Worm (Caenorhabditis elegans) whole organism, young adult: Measurements from ENCODE around the gene F02C9.1.

Source experiments
- B0019.2 ChIP-seq: fragments of 200-800 bp; sonication (Bioruptor generic); conservative IDR thresholded peaks from 2 replicates; pipeline ENCODE4 v1.3.6; 2022; ENCODE audit warnings: missing genetic modification reagents, missing genetic modification characterization, missing compliant biosample characterization
- B0035.1 ChIP-seq: sonication (generic microtip); optimal IDR thresholded peaks from 2 replicates; lab custom pipeline; 2016; ENCODE audit warnings: missing genetic modification characterization, mild to moderate bottlenecking, missing compliant biosample characterization, missing genotype, missing genetic modification reagents
- B0261.1 ChIP-seq: sonication (generic microtip); optimal IDR thresholded peaks from 2 replicates; lab custom pipeline; 2016; ENCODE audit warnings: mild to moderate bottlenecking, missing genetic modification characterization, moderate library complexity, missing compliant biosample characterization
- C06A6.2 ChIP-seq: fragments of 200-800 bp; sonication (Bioruptor generic); conservative IDR thresholded peaks from 2 replicates; pipeline ENCODE4 v1.3.6; 2022; ENCODE audit warnings: missing genetic modification characterization, missing compliant biosample characterization
- D2030.7 ChIP-seq: fragments of 200-800 bp; sonication (Bioruptor generic); IDR thresholded peaks from 2 replicates; pipeline ENCODE4 v1.3.6; 2022; ENCODE audit warnings: missing genetic modification reagents, missing genetic modification characterization, missing compliant biosample characterization
- F37B4.10 ChIP-seq: fragments of 200-800 bp; sonication (Bioruptor generic); IDR thresholded peaks from 2 replicates; pipeline ENCODE4 v1.3.6; 2022; ENCODE audit warnings: missing genetic modification characterization, missing compliant biosample characterization
- F39B2.1 ChIP-seq: fragments of 200-800 bp; sonication (Bioruptor generic); IDR thresholded peaks from 2 replicates; pipeline ENCODE4 v1.3.6; 2022; ENCODE audit warnings: missing genetic modification reagents, missing genetic modification characterization, missing compliant biosample characterization
- F55B11.4 ChIP-seq: sonication (generic microtip); optimal IDR thresholded peaks from 2 replicates; lab custom pipeline; 2016; ENCODE audit warnings: missing compliant biosample characterization, missing genetic modification characterization, borderline replicate concordance; ENCODE audit not compliant: insufficient read depth
- T07F8.4 ChIP-seq: sonication (generic microtip); optimal IDR thresholded peaks from 2 replicates; lab custom pipeline; 2016; ENCODE audit warnings: mild to moderate bottlenecking, missing genetic modification characterization, moderate library complexity, missing compliant biosample characterization
- Y53G8AR.9 ChIP-seq: fragments of 200-800 bp; sonication (Bioruptor generic); conservative IDR thresholded peaks from 2 replicates; pipeline ENCODE4 v1.3.6; 2022; ENCODE audit warnings: missing genetic modification reagents, missing genetic modification characterization, missing compliant biosample characterization
- aptf-2 ChIP-seq: fragments of 200-800 bp; sonication (Bioruptor generic); conservative IDR thresholded peaks from 2 replicates; pipeline ENCODE4 v1.3.6; 2022; ENCODE audit warnings: missing genetic modification reagents, missing genetic modification characterization, missing compliant biosample characterization
- aptf-3 ChIP-seq: fragments of 200-800 bp; sonication (Bioruptor generic); IDR thresholded peaks from 2 replicates; pipeline ENCODE4 v1.3.6; 2022; ENCODE audit warnings: missing genetic modification characterization, missing compliant biosample characterization
- cebp-1 ChIP-seq, 2 experiments: fragments of 200-800 bp in 1 of 2; sonication (Bioruptor generic) in 1 of 2; sonication (generic microtip) in 1 of 2; IDR thresholded peaks in 1 of 2; optimal IDR thresholded peaks in 1 of 2; 2 replicates each; pipeline versions ENCODE4 v1.3.6 to Lab custom; 2017 to 2022; ENCODE audit warnings: missing compliant biosample characterization in 2 of 2, missing genetic modification characterization in 2 of 2, mild to moderate bottlenecking in 1 of 2, missing genetic modification reagents in 1 of 2, moderate library complexity in 1 of 2
- ceh-58 ChIP-seq: fragments of 200-800 bp; sonication (Bioruptor generic); IDR thresholded peaks from 2 replicates; pipeline ENCODE4 v1.3.6; 2022; ENCODE audit warnings: missing genetic modification characterization, missing compliant biosample characterization
- ceh-79 ChIP-seq: sonication (generic microtip); optimal IDR thresholded peaks from 2 replicates; lab custom pipeline; 2017; ENCODE audit warnings: mild to moderate bottlenecking, missing genetic modification characterization, missing compliant biosample characterization
- die-1 ChIP-seq: sonication (generic microtip); optimal IDR thresholded peaks from 2 replicates; lab custom pipeline; 2016; ENCODE audit warnings: missing genotype, mild to moderate bottlenecking, missing genetic modification characterization, missing compliant biosample characterization
- dox-1 ChIP-seq: fragments of 200-800 bp; sonication (Bioruptor generic); IDR thresholded peaks from 2 replicates; pipeline ENCODE4 v1.3.6; 2022; ENCODE audit warnings: missing genetic modification reagents, missing genetic modification characterization, missing compliant biosample characterization
- egl-44 ChIP-seq: fragments of 200-800 bp; sonication (Bioruptor generic); IDR thresholded peaks from 2 replicates; pipeline ENCODE4 v1.3.6; 2022; ENCODE audit warnings: missing genetic modification reagents, missing genetic modification characterization, missing compliant biosample characterization
- egrh-3 ChIP-seq: fragments of 200-800 bp; sonication (Bioruptor generic); IDR thresholded peaks from 2 replicates; pipeline ENCODE4 v1.3.6; 2022; ENCODE audit warnings: missing genetic modification reagents, missing genetic modification characterization, missing compliant biosample characterization
- ekl-4 ChIP-seq: fragments of 200-800 bp; sonication (Bioruptor generic); IDR thresholded peaks from 2 replicates; pipeline ENCODE4 v1.3.6; 2022; ENCODE audit warnings: missing genetic modification reagents, missing genetic modification characterization, missing compliant biosample characterization
- ets-4 ChIP-seq: fragments of 200-800 bp; sonication (Bioruptor generic); optimal IDR thresholded peaks from 2 replicates; lab custom pipeline; 2018; ENCODE audit warnings: mild to moderate bottlenecking, missing genetic modification characterization, missing compliant biosample characterization
- fkh-3 ChIP-seq: sonication (generic microtip); optimal IDR thresholded peaks from 2 replicates; lab custom pipeline; 2016; ENCODE audit warnings: mild to moderate bottlenecking, missing genetic modification characterization, missing compliant biosample characterization
- gei-17 ChIP-seq: fragments of 200-800 bp; sonication (Bioruptor generic); optimal IDR thresholded peaks from 2 replicates; lab custom pipeline; 2018; ENCODE audit warnings: mild to moderate bottlenecking, missing genetic modification characterization, missing compliant biosample characterization
- him-1 ChIP-seq: sonication (generic microtip); optimal IDR thresholded peaks from 2 replicates; lab custom pipeline; 2016; ENCODE audit warnings: missing genotype, missing genetic modification reagents, missing genetic modification characterization, missing compliant biosample characterization
- hmg-20 ChIP-seq: fragments of 200-800 bp; sonication (Bioruptor generic); IDR thresholded peaks from 2 replicates; pipeline ENCODE4 v1.3.6; 2022; ENCODE audit warnings: missing genetic modification reagents, missing genetic modification characterization, missing compliant biosample characterization
- hsf-1 ChIP-seq: fragments of 200-800 bp; sonication (Bioruptor generic); IDR thresholded peaks from 2 replicates; pipeline ENCODE4 v1.3.6; 2022; ENCODE audit warnings: missing genetic modification reagents, missing genetic modification characterization, missing compliant biosample characterization
- lin-35 ChIP-seq, 3 experiments: fragments of 150-350 bp in 2 of 3; sonication (generic microtip) in 1 of 3; optimal IDR thresholded peaks; 2 replicates each; lab custom pipeline; 2014 to 2018; ENCODE audit warnings: missing biosample characterization in 3 of 3, missing genetic modification characterization in 3 of 3, missing genetic modification reagents in 3 of 3
- lin-40 ChIP-seq: sonication (generic microtip); optimal IDR thresholded peaks from 2 replicates; lab custom pipeline; 2016; ENCODE audit warnings: missing genetic modification characterization, mild to moderate bottlenecking, missing compliant biosample characterization, missing genotype, missing genetic modification reagents
- lin-54 ChIP-seq: fragments of 200-800 bp; sonication (Bioruptor generic); optimal IDR thresholded peaks from 2 replicates; lab custom pipeline; 2018; ENCODE audit warnings: mild to moderate bottlenecking, missing genetic modification characterization, missing compliant biosample characterization
- lsy-27 ChIP-seq: sonication (generic microtip); optimal IDR thresholded peaks from 2 replicates; lab custom pipeline; 2017; ENCODE audit warnings: missing genetic modification characterization, mild to moderate bottlenecking, missing compliant biosample characterization, antibody characterized with exemption, missing genotype, borderline replicate concordance; ENCODE audit not compliant: insufficient read depth
- madf-10 ChIP-seq: sonication (generic microtip); optimal IDR thresholded peaks from 2 replicates; lab custom pipeline; 2016; ENCODE audit warnings: mild to moderate bottlenecking, missing genetic modification characterization, missing compliant biosample characterization
- madf-6 ChIP-seq: fragments of 200-800 bp; sonication (Bioruptor generic); IDR thresholded peaks from 2 replicates; pipeline ENCODE4 v1.3.6; 2022; ENCODE audit warnings: missing genetic modification reagents, missing genetic modification characterization, missing compliant biosample characterization
- mcd-1 ChIP-seq: fragments of 200-800 bp; sonication (Bioruptor generic); IDR thresholded peaks from 2 replicates; pipeline ENCODE4 v1.3.6; 2022; ENCODE audit warnings: missing genetic modification reagents, missing genetic modification characterization, missing compliant biosample characterization
- nfya-2 ChIP-seq: fragments of 200-800 bp; sonication (Bioruptor generic); IDR thresholded peaks from 2 replicates; pipeline ENCODE4 v1.3.6; 2022; ENCODE audit warnings: missing genetic modification reagents, missing genetic modification characterization, missing compliant biosample characterization
- nfyb-1 ChIP-seq: fragments of 200-800 bp; sonication (Bioruptor generic); IDR thresholded peaks from 2 replicates; pipeline ENCODE4 v1.3.6; 2022; ENCODE audit warnings: missing genetic modification reagents, missing genetic modification characterization, missing compliant biosample characterization
- nhr-179 ChIP-seq: sonication (generic microtip); optimal IDR thresholded peaks from 2 replicates; lab custom pipeline; 2016; ENCODE audit warnings: mild to moderate bottlenecking, missing genetic modification characterization, missing compliant biosample characterization
- rcor-1 ChIP-seq: fragments of 200-800 bp; sonication (Bioruptor generic); IDR thresholded peaks from 2 replicates; pipeline ENCODE4 v1.3.6; 2022; ENCODE audit warnings: missing genetic modification reagents, missing genetic modification characterization, missing compliant biosample characterization
- rec-8 ChIP-seq, 2 experiments: sonication (generic microtip); optimal IDR thresholded peaks; 2 replicates each; lab custom pipeline; 2016; ENCODE audit warnings: mild to moderate bottlenecking in 2 of 2, missing genetic modification characterization in 2 of 2, missing genetic modification reagents in 2 of 2, missing genotype in 2 of 2, missing biosample characterization in 1 of 2, missing compliant biosample characterization in 1 of 2, moderate library complexity in 1 of 2
- rpc-1 ChIP-seq, 2 experiments: fragments of 150-350 bp in 1 of 2; sonication (generic microtip) in 1 of 2; optimal IDR thresholded peaks; 2 replicates each; lab custom pipeline; 2014 to 2018; ENCODE audit warnings: missing biosample characterization in 1 of 2, missing genetic modification characterization in 1 of 2, missing genetic modification reagents in 1 of 2, missing genotype in 1 of 2
- sptf-2 ChIP-seq: fragments of 200-800 bp; sonication (Bioruptor generic); optimal IDR thresholded peaks from 2 replicates; lab custom pipeline; 2018; ENCODE audit warnings: mild to moderate bottlenecking, missing genetic modification characterization, missing compliant biosample characterization
- zfh-2 ChIP-seq: fragments of 200-800 bp; sonication (Bioruptor generic); conservative IDR thresholded peaks from 2 replicates; pipeline ENCODE4 v1.3.6; 2022; ENCODE audit warnings: missing genetic modification reagents, missing genetic modification characterization, missing compliant biosample characterization
- zim-3 ChIP-seq: sonication (generic microtip); optimal IDR thresholded peaks from 2 replicates; lab custom pipeline; 2017; ENCODE audit warnings: mild to moderate bottlenecking, missing genetic modification characterization, moderate library complexity, missing compliant biosample characterization
- ztf-26 ChIP-seq: sonication (generic microtip); optimal IDR thresholded peaks from 2 replicates; lab custom pipeline; 2017; ENCODE audit warnings: missing genetic modification characterization, missing compliant biosample characterization
- ztf-28 ChIP-seq: fragments of 200-800 bp; sonication (Bioruptor generic); IDR thresholded peaks from 2 replicates; pipeline ENCODE4 v1.3.6; 2022; ENCODE audit warnings: missing genetic modification reagents, missing genetic modification characterization, missing compliant biosample characterization

Gene F02C9.1

DNA sequence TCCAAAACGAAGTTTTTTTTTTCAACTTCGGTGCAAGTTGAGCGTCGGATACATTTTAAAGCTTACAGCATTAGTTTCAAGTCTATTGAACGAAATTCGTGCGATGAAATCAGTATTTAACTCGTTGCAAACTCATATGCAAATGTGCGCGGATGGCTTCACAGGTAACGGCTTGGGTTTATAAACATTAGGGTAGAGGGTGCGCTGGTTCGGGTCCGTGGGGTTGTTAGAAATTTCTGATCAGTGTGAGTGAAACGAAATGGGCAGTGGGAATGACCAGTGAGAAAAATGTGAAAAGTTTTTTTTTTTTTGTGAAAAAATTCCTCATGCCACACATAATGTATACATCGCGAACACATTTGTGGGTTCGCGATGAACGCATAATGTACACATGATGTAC lies 24.6 kb downstream of the F02C9.1 start (continued):
- TF ChIP-seq dox-1 (GFP tag; lab: Robert Waterston, UW) (peak; percentile 59; the same call in 1 of the 2 replicates), nfyb-1 (GFP tag; lab: Robert Waterston, UW) (peak; percentile 62; the same call in 1 of the 2 replicates), madf-6 (GFP tag; lab: Robert Waterston, UW) (peak; percentile 56; the same call in 1 of the 2 replicates), rec-8 (tag; optimal IDR thresholded peaks at IDR 0.05; lab: Kevin White, UChicago) (peak in 1 of 2 experiments; percentile 64), ztf-28 (GFP tag; lab: Robert Waterston, UW) (0 out of 2 replicates have a peak, but pooled peaks have one; percentile 35), hmg-20 (GFP tag; lab: Robert Waterston, UW) (0 out of 2 replicates have a peak, but pooled peaks have one; percentile 6), ekl-4 (GFP tag; lab: Robert Waterston, UW) (no peak), Y53G8AR.9 (GFP tag; lab: Robert Waterston, UW) (0 out of 2 replicates have a peak, but pooled peaks have one; percentile 68), aptf-3 (GFP tag; lab: Robert Waterston, UW) (peak; percentile 74; the same call in 1 of the 2 replicates), madf-10 (tag; lab: Kevin White, UChicago) (peak; percentile 2), rcor-1 (GFP tag; lab: Robert Waterston, UW) (peak; percentile 66), B0035.1 (tag; lab: Kevin White, UChicago) (no peak), zfh-2 (GFP tag; lab: Robert Waterston, UW) (no peak), cebp-1 (GFP tag; IDR thresholded peaks at IDR 0.05; lab: Robert Waterston, UW) (no peak), cebp-1 (tag; optimal IDR thresholded peaks at IDR 0.05; lab: Kevin White, UChicago) (no peak), B0261.1 (tag; lab: Kevin White, UChicago) (peak; percentile 61), C06A6.2 (GFP tag; lab: Robert Waterston, UW) (no peak), aptf-2 (GFP tag; lab: Robert Waterston, UW) (0 out of 2 replicates have a peak, but pooled peaks have one; percentile 18), ceh-58 (GFP tag; lab: Robert Waterston, UW) (peak; percentile 77; the same call in 1 of the 2 replicates), egrh-3 (GFP tag; lab: Robert Waterston, UW) (no peak), ets-4 (GFP tag; lab: Kevin White, UChicago) (no peak), nhr-179 (tag; lab: Kevin White, UChicago) (no peak), hsf-1 (GFP tag; lab: Robert Waterston, UW) (peak; percentile 49; the same call in 1 of the 2 replicates), nfya-2 (GFP tag; lab: Robert Waterston, UW) (no peak), him-1 (tag; lab: Kevin White, UChicago) (peak; percentile 79), gei-17 (GFP tag; lab: Kevin White, UChicago) (no peak), mcd-1 (GFP tag; lab: Robert Waterston, UW) (0 out of 2 replicates have a peak, but pooled peaks have one; percentile 21), zim-3 (peak; percentile 22), egl-44 (GFP tag; lab: Robert Waterston, UW) (0 out of 2 replicates have a peak, but pooled peaks have one; percentile 23), rpc-1 (optimal IDR thresholded peaks at IDR 0.05; lab: Kevin White, UChicago) (peak; percentile 71), rpc-1 (tag; optimal IDR thresholded peaks at IDR 0.05; lab: Kevin White, UChicago) (peak; percentile 95), B0019.2 (GFP tag; lab: Robert Waterston, UW) (no peak), lin-54 (GFP tag; lab: Kevin White, UChicago) (peak; percentile 52), T07F8.4 (tag; lab: Kevin White, UChicago) (peak; percentile 47), D2030.7 (GFP tag; lab: Robert Waterston, UW) (peak; percentile 63), ceh-79 (tag; lab: Kevin White, UChicago) (no peak), fkh-3 (no peak)

DNA sequence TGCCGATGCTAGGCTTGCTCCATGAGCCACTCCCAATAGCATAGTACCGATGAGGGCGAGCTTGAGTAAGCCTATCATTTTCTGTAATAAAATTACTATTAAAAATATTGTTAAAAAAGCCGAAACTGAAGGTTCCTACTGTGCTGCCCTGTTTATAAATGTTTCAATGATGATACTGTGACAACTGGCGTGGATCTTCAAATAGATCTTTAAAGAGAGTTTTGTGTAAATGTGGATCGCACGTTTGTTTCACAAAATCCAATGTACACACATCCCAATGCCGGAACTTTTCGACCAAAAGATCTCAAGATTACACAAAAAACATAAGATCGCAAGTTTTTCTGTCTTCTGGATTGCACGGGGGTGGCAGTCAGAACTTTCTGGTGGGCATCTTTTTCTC lies 26.9 kb downstream of the F02C9.1 start, which contains the start of gene C36C5.14:
C36C5.14 (minus strand) TSS at position 101 of the 400 bp plus-strand sequence.
- TF ChIP-seq lin-40 (tag; lab: Kevin White, UChicago) (no peak), die-1 (tag; lab: Kevin White, UChicago) (no peak), F37B4.10 (no peak), T07F8.4 (tag; lab: Kevin White, UChicago) (no peak), F55B11.4 (tag; lab: Kevin White, UChicago) (no peak), lin-54 (GFP tag; lab: Kevin White, UChicago) (no peak), ztf-26 (no peak), lsy-27 (tag; lab: Kevin White, UChicago) (no peak), F39B2.1 (GFP tag; lab: Robert Waterston, UW) (no peak), egl-44 (GFP tag; lab: Robert Waterston, UW) (no peak), aptf-3 (GFP tag; lab: Robert Waterston, UW) (no peak), lin-35 (GFP tag; optimal IDR thresholded peaks at IDR 0.05; lab: Kevin White, UChicago) (no peak), sptf-2 (no peak)
- TF ChIP-seq, all 124 proteins: peak for 0
